Worm (Caenorhabditis elegans) whole organism, L1 larva: ENCODE measurements around the gene T28F12.1.

Source experiments
- aly-2 ChIP-seq: fragments of 150-350 bp; optimal IDR thresholded peaks from 2 replicates; lab custom pipeline; 2014; ENCODE audit warnings: missing biosample characterization, missing genetic modification characterization
- ces-1 ChIP-seq: fragments of 150-350 bp; optimal IDR thresholded peaks from 2 replicates; lab custom pipeline; 2014; ENCODE audit warnings: missing biosample characterization, missing genetic modification reagents, missing genetic modification characterization
- lir-3 ChIP-seq: sonication (generic microtip); optimal IDR thresholded peaks from 2 replicates; lab custom pipeline; 2016; ENCODE audit warnings: mild to moderate bottlenecking, missing genetic modification characterization, moderate library complexity, missing compliant biosample characterization; ENCODE audit not compliant: poor library complexity
- nhr-11 ChIP-seq: fragments of 150-350 bp; optimal IDR thresholded peaks from 2 replicates; lab custom pipeline; 2014; ENCODE audit warnings: missing biosample characterization, missing genetic modification characterization
- nhr-19 ChIP-seq: fragments of 200-800 bp; sonication (Bioruptor generic); conservative IDR thresholded peaks from 2 replicates; pipeline ENCODE4 v1.3.6; 2022; ENCODE audit warnings: missing genetic modification characterization, missing compliant biosample characterization
- nhr-237 ChIP-seq: fragments of 150-350 bp; optimal IDR thresholded peaks from 2 replicates; lab custom pipeline; 2014; ENCODE audit warnings: missing biosample characterization, missing genetic modification characterization
- skn-1 ChIP-seq: fragments of 150-350 bp; optimal IDR thresholded peaks from 2 replicates; lab custom pipeline; 2014; ENCODE audit warnings: missing biosample characterization, missing genetic modification characterization
- snpc-4 ChIP-seq: fragments of 150-350 bp; optimal IDR thresholded peaks from 2 replicates; lab custom pipeline; 2014; ENCODE audit warnings: missing biosample characterization, missing genetic modification characterization
- tbx-2 ChIP-seq: sonication (generic microtip); optimal IDR thresholded peaks from 2 replicates; lab custom pipeline; 2016; ENCODE audit warnings: missing genetic modification characterization, missing compliant biosample characterization
- unc-130 ChIP-seq: fragments of 150-350 bp; optimal IDR thresholded peaks from 2 replicates; lab custom pipeline; 2017; ENCODE audit warnings: missing biosample characterization, missing genetic modification characterization, inconsistent platforms
- unc-98 ChIP-seq: fragments of 200-800 bp; sonication (Bioruptor generic); IDR thresholded peaks from 2 replicates; pipeline ENCODE4 v1.3.6; 2022; ENCODE audit warnings: missing genetic modification characterization, missing compliant biosample characterization
- xbp-1 ChIP-seq: sonication (generic microtip); optimal IDR thresholded peaks from 2 replicates; lab custom pipeline; 2016; ENCODE audit warnings: missing genetic modification characterization, missing compliant biosample characterization
- zag-1 ChIP-seq: fragments of 150-350 bp; optimal IDR thresholded peaks from 2 replicates; lab custom pipeline; 2014; ENCODE audit warnings: missing biosample characterization, missing genetic modification characterization
- ztf-11 ChIP-seq, 2 experiments: sonication (generic microtip); optimal IDR thresholded peaks; 2 replicates each; lab custom pipeline; 2016 to 2017; ENCODE audit warnings: missing genetic modification characterization in 2 of 2, missing biosample characterization in 1 of 2, missing compliant biosample characterization in 1 of 2

- no peak for TF ChIP-seq nhr-237 (tag; lab: Kevin White, UChicago)
- TF ChIP-seq aly-2 (tag; lab: Kevin White, UChicago) = no peak
- TF ChIP-seq lir-3 = no peak
- TF ChIP-seq ces-1 (GFP tag; lab: Kevin White, UChicago) = no peak
- TF ChIP-seq zag-1 (tag; lab: Kevin White, UChicago) = no peak
- TF ChIP-seq nhr-19 = no peak
- TF ChIP-seq skn-1 (tag; lab: Kevin White, UChicago) = no peak
- no peak for TF ChIP-seq ztf-11 (tag; optimal IDR thresholded peaks at IDR 0.05; lab: Kevin White, UChicago)
- no peak for TF ChIP-seq unc-130 (tag; lab: Kevin White, UChicago)
- no peak for TF ChIP-seq unc-98 (GFP tag; lab: Robert Waterston, UW)
- TF ChIP-seq xbp-1 = no peak
- TF ChIP-seq nhr-11 = no peak
- TF ChIP-seq snpc-4 (tag; lab: Kevin White, UChicago) = no peak
- TF ChIP-seq tbx-2 (tag; lab: Kevin White, UChicago) = no peak
Observed at ce11 chrV:4527934-4528333, 15.1 kb downstream of the T28F12.1 start.
